Worm (Caenorhabditis elegans): ENCODE measurements around the gene kap-1.

Gene kap-1

ce11 chrIII:7300169-7300568, 38.5 kb upstream of the kap-1 start (continued):
- TF ChIP-seq C34B4.2 (tag; optimal IDR thresholded peaks at IDR 0.05) (no peak), isw-1 (GFP tag; IDR thresholded peaks at IDR 0.05) (no peak), F16B12.6 (tag; optimal IDR thresholded peaks at IDR 0.05) (no peak), sup-37 (GFP tag; optimal IDR thresholded peaks at IDR 0.05) (no peak), hlh-4 (tag; optimal IDR thresholded peaks at IDR 0.05) (no peak), nhr-19 (GFP tag; conservative IDR thresholded peaks at IDR 0.05) (peak; percentile 57), nhr-76 (tag; optimal IDR thresholded peaks at IDR 0.05) (no peak), lsy-2 (tag; optimal IDR thresholded peaks at IDR 0.05) (peak; percentile 50 to 72), efl-1 (optimal IDR thresholded peaks at IDR 0.05) (peak in 1 of 2 experiments; percentile 8), efl-1 (GFP tag; optimal IDR thresholded peaks at IDR 0.05 in 1 of 2) (peak in 1 of 2 experiments; percentile 85), lin-39 (tag; optimal IDR thresholded peaks at IDR 0.05) (no peak), lin-15B (tag; optimal IDR thresholded peaks at IDR 0.05) (no peak), lin-14 (GFP tag; optimal IDR thresholded peaks at IDR 0.05) (peak; percentile 81), mdl-1 (tag; optimal IDR thresholded peaks at IDR 0.05) (peak in 1 of 2 experiments; percentile 53), mep-1 (tag; optimal IDR thresholded peaks at IDR 0.05) (peak; percentile 46)

DNA sequence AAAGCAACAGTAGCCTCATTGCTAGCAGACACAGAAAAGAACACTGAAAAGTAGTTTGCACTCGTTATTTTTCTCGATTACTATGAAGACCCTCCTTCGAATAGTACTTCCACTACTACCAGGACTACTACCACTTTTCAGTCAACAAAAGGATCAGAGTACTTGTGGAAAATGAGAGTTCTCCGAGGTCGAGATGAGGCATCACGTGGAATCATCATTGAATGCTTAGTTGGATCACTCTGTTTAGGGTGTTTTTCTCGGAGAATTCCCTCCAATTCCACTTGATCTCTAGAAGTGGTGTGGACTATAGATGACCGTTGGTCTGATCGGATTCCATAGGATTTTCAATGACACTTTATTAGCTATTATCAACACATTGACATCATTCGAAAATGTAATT, 37.9 kb upstream of the kap-1 start:
- TF ChIP-seq nhr-85 (tag) = peak; percentile 87
- no peak for TF ChIP-seq hlh-4 (tag; optimal IDR thresholded peaks at IDR 0.05)
- no peak for TF ChIP-seq aha-1 (tag; optimal IDR thresholded peaks at IDR 0.05)
- no peak for TF ChIP-seq fkh-4 (tag; optimal IDR thresholded peaks at IDR 0.05; ENCODE audit: borderline replicate concordance)
- TF ChIP-seq grh-1 (GFP tag; IDR thresholded peaks at IDR 0.05) = peak; percentile 32; the same call in 1 of the 2 replicates
- peak; percentile 33 for TF ChIP-seq nhr-19 (GFP tag; conservative IDR thresholded peaks at IDR 0.05)
- TF ChIP-seq ztf-11 (tag; optimal IDR thresholded peaks at IDR 0.05) = no peak
- peak; percentile 82 for TF ChIP-seq blmp-1 (tag; optimal IDR thresholded peaks at IDR 0.05)
- TF ChIP-seq elt-3 (tag; optimal IDR thresholded peaks at IDR 0.05) = peak in 1 of 6 experiments; percentile 2
- TF ChIP-seq lin-35 (GFP tag; optimal IDR thresholded peaks at IDR 0.05) = peak in 1 of 2 experiments; percentile 38
- peak; percentile 4 for TF ChIP-seq snu-23 (GFP tag; optimal IDR thresholded peaks at IDR 0.05)
- peak; percentile 40 for TF ChIP-seq nhr-20 (tag; optimal IDR thresholded peaks at IDR 0.05)
- no peak for TF ChIP-seq efl-1 (optimal IDR thresholded peaks at IDR 0.05)
- peak in 1 of 2 experiments; percentile 73 for TF ChIP-seq efl-1 (GFP tag; optimal IDR thresholded peaks at IDR 0.05 in 1 of 2)
- peak; percentile 44 for TF ChIP-seq lin-14 (GFP tag; optimal IDR thresholded peaks at IDR 0.05)
- peak in 1 of 2 experiments; percentile 17 for TF ChIP-seq lsy-2 (tag; optimal IDR thresholded peaks at IDR 0.05)
- TF ChIP-seq nhr-11 (tag; optimal IDR thresholded peaks at IDR 0.05) = no peak

DNA sequence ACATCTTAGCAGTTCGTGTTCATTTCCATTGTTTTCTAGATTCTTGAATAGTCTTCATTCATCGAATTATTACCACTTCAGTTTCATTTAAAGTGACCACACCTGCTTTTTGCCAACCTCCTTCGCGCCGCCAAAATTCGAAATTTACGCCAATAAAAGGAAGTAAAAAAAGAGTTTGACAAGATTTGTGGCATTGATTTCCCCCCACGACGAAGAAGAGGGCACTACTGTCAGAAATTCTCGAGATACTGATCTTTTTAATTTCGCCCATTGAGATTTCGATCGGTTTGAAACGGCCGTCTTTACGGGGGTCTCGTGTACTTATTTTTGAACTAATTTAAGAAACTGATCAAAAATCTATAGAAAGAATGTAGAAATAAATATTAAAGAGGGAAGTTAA, 37.0 kb upstream of the kap-1 start:
- peak; percentile 86 for TF ChIP-seq nhr-85 (tag)
- TF ChIP-seq blmp-1 (tag; optimal IDR thresholded peaks at IDR 0.05) = peak; percentile 55
- no peak for TF ChIP-seq C34B4.2 (tag; optimal IDR thresholded peaks at IDR 0.05)
- TF ChIP-seq nhr-20 (tag; optimal IDR thresholded peaks at IDR 0.05) = peak; percentile 11
- TF ChIP-seq mep-1 (tag; optimal IDR thresholded peaks at IDR 0.05) = peak; percentile 22
- peak; percentile 55 for TF ChIP-seq lin-14 (GFP tag; optimal IDR thresholded peaks at IDR 0.05)

DNA sequence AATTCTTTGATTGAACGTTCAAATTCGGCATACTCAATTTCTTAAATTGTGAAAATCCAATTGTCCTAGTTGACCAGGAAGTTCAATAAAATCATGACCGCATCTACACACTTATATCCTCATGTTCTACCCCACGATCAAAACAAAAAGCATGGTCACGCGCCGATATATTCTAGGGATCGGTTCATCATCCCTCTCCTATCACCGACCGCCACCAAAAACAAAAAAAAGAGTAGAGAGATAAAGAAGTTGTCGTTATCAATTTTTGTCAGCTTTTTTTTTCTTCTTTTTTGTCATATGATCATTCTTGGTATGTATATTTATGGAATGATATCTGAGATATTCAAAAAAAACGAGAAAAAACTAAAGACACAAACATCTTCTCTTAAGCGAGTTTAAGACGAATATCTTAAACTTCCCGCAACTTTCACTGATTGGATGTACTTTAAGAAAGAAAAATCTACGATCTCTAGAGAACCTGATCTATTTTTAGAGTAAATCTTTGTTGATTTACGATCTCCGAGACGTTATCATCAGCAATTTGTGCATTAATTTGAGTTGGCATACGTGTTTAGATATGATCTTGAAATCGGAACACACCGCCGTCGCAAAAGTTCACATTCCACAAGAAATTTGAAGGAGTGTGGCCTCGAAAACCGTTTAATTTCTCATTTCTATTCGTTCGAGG, 33.5 kb upstream of the kap-1 start:
- TF ChIP-seq fkh-8 (tag; optimal IDR thresholded peaks at IDR 0.05) (no peak), zag-1 (tag; optimal IDR thresholded peaks at IDR 0.05) (no peak), efl-1 (optimal IDR thresholded peaks at IDR 0.05) (no peak), efl-1 (GFP tag; optimal IDR thresholded peaks at IDR 0.05 in 1 of 2) (peak in 1 of 2 experiments; percentile 15), lir-3 (tag; optimal IDR thresholded peaks at IDR 0.05; ENCODE audit: poor library complexity) (peak; percentile 10), blmp-1 (tag; optimal IDR thresholded peaks at IDR 0.05) (peak; percentile 73), nhr-47 (tag; optimal IDR thresholded peaks at IDR 0.05) (peak; percentile 23), tbx-2 (tag; optimal IDR thresholded peaks at IDR 0.05) (peak; percentile 54), elt-2 (tag; optimal IDR thresholded peaks at IDR 0.05) (peak; percentile 1), lin-14 (GFP tag; optimal IDR thresholded peaks at IDR 0.05) (peak; percentile 52), C16A3.4 (tag; optimal IDR thresholded peaks at IDR 0.05) (peak; percentile 11), lin-35 (GFP tag; optimal IDR thresholded peaks at IDR 0.05) (peak in 1 of 2 experiments; percentile 46), mdl-1 (tag; optimal IDR thresholded peaks at IDR 0.05) (peak in 1 of 2 experiments; percentile 51), grh-1 (GFP tag; IDR thresholded peaks at IDR 0.05) (no peak), nhr-19 (GFP tag; conservative IDR thresholded peaks at IDR 0.05) (peak; percentile 49), snu-23 (GFP tag; optimal IDR thresholded peaks at IDR 0.05) (peak; percentile 56), elt-3 (tag; optimal IDR thresholded peaks at IDR 0.05) (peak in 2 of 6 experiments; percentile 73 to 86), efl-3 (GFP tag; optimal IDR thresholded peaks at IDR 0.05) (no peak), lsy-2 (tag; optimal IDR thresholded peaks at IDR 0.05) (peak in 1 of 2 experiments; percentile 24), nhr-85 (tag) (peak; percentile 79), nhr-71 (tag; optimal IDR thresholded peaks at IDR 0.05) (peak; percentile 65), tlp-1 (tag; optimal IDR thresholded peaks at IDR 0.05) (no peak), ceh-8 (GFP tag; optimal IDR thresholded peaks at IDR 0.05) (no peak), nhr-20 (tag; optimal IDR thresholded peaks at IDR 0.05) (peak; percentile 71), ceh-88 (GFP tag; IDR thresholded peaks at IDR 0.05) (no peak), nhr-90 (tag; optimal IDR thresholded peaks at IDR 0.05; ENCODE audit: poor library complexity) (peak; percentile 34)
